Worm (Caenorhabditis elegans) whole organism, L3 larva: ENCODE results near the gene somi-1.

Experiments used
- aly-2 ChIP-seq: fragments of 150-350 bp; optimal IDR thresholded peaks from 2 replicates; lab custom pipeline; 2014; ENCODE audit warnings: missing biosample characterization, missing genetic modification characterization
- lin-39 ChIP-seq: fragments of 150-350 bp; optimal IDR thresholded peaks from 2 replicates; lab custom pipeline; 2018; ENCODE audit warnings: missing biosample characterization, missing genetic modification reagents, missing genetic modification characterization

DNA sequence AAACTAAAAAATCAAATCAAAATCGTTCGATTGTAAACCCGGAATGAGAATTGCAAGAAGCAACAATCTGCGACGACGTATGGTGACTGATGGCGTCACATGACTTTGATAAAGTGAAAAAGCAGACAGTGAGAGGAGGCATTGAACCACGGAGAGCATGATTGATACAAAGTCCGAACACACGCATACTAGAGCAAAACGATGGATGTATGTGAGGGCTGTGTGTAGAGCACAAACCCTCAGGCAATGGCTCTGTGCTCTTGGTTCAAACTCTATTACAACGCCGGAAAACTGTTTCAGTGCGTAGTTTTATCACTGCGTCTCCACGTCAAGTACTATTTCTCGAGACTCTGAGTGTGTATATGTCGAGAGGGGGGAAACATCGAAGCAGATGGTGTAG is 11.3 kb upstream of the somi-1 start:
- TF ChIP-seq aly-2 (tag; lab: Kevin White, UChicago) = no peak
- peak; percentile 93 for TF ChIP-seq lin-39 (tag; lab: Kevin White, UChicago)
